Worm (Caenorhabditis elegans): ENCODE results near the gene nhr-166.

Gene nhr-166

DNA sequence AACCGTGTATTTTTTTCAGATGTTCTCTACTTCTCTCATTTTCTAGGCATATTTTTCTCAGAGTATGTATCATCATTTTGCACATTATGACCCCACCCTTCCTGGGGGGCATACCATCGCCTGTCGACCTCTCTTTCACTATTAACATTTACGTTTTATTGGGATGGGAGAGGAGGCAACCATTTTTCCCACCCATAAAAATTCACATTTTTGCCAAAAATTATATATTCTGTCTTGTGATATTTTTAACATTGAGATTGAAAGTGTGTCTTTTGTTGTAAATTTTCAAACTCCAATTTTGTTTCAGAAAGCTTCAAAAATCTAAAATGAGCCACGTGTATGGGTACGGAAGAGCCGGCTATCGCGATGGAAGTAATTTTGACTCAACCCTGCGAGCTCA is 14.7 kb downstream of the nhr-166 start, which contains the start of gene F53C3.7:
Gene F53C3.7 (plus strand): TSS at position 301 of the 400 bp plus-strand sequence.
- TF ChIP-seq ceh-43 (GFP tag; optimal IDR thresholded peaks at IDR 0.05) (no peak), bed-3 (GFP tag; optimal IDR thresholded peaks at IDR 0.05) (no peak), blmp-1 (tag; optimal IDR thresholded peaks at IDR 0.05) (no peak), elt-1 (tag; optimal IDR thresholded peaks at IDR 0.05; ENCODE audit: borderline replicate concordance, insufficient read depth) (no peak), pha-4 (tag; optimal IDR thresholded peaks at IDR 0.05) (no peak), ham-2 (GFP tag; optimal IDR thresholded peaks at IDR 0.05) (no peak), lin-32 (GFP tag; optimal IDR thresholded peaks at IDR 0.05) (no peak)

- TF ChIP-seq unc-62 (GFP tag; optimal IDR thresholded peaks at IDR 0.05), result peak; percentile 24
- TF ChIP-seq nhr-237 (tag; optimal IDR thresholded peaks at IDR 0.05), result peak; percentile 69
- no peak for TF ChIP-seq cnd-1 (tag; optimal IDR thresholded peaks at IDR 0.05)
- TF ChIP-seq ceh-39 (tag; optimal IDR thresholded peaks at IDR 0.05), result peak; percentile 37
- peak; percentile 34 for TF ChIP-seq elt-3 (tag; optimal IDR thresholded peaks at IDR 0.05)
- TF ChIP-seq flh-1 (GFP tag; optimal IDR thresholded peaks at IDR 0.05), result no peak
- peak; percentile 14 for TF ChIP-seq lsy-2 (tag; optimal IDR thresholded peaks at IDR 0.05)
- peak; percentile 72 for TF ChIP-seq hlh-1 (tag; optimal IDR thresholded peaks at IDR 0.05)
- no peak for TF ChIP-seq sem-2 (GFP tag; optimal IDR thresholded peaks at IDR 0.05)
- TF ChIP-seq ham-2 (GFP tag; optimal IDR thresholded peaks at IDR 0.05), result peak; percentile 22
- TF ChIP-seq mep-1 (tag; optimal IDR thresholded peaks at IDR 0.05), result no peak
- TF ChIP-seq lin-13 (tag; optimal IDR thresholded peaks at IDR 0.05), result no peak
- TF ChIP-seq ztf-11 (tag; optimal IDR thresholded peaks at IDR 0.05), result no peak
- TF ChIP-seq M03D4.4 (tag; optimal IDR thresholded peaks at IDR 0.05), result no peak
- no peak for TF ChIP-seq nhr-2 (tag; optimal IDR thresholded peaks at IDR 0.05)
- peak; percentile 54 for TF ChIP-seq unc-120 (tag; optimal IDR thresholded peaks at IDR 0.05; ENCODE audit: poor library complexity, severe bottlenecking)
- peak; percentile 38 for TF ChIP-seq pha-4 (tag; optimal IDR thresholded peaks at IDR 0.05)
- peak; percentile 88 for TF ChIP-seq ces-1 (GFP tag; optimal IDR thresholded peaks at IDR 0.05)
- TF ChIP-seq mls-2 (tag; optimal IDR thresholded peaks at IDR 0.05), result peak; percentile 10
Measured at ce11 chrII:3896920-3897319, 16.9 kb downstream of the nhr-166 start.

ce11 chrII:3897758-3898494 is 17.9 kb downstream of the nhr-166 start, which contains the start of gene F53C3.6:
F53C3.6 (plus strand) TSS chrII:3898142.
- TF ChIP-seq unc-62 (GFP tag; optimal IDR thresholded peaks at IDR 0.05) (peak; percentile 81), unc-120 (tag; optimal IDR thresholded peaks at IDR 0.05; ENCODE audit: poor library complexity, severe bottlenecking) (no peak), nhr-2 (tag; optimal IDR thresholded peaks at IDR 0.05) (peak; percentile 29), zip-8 (tag; optimal IDR thresholded peaks at IDR 0.05) (peak; percentile 64), nhr-237 (tag; optimal IDR thresholded peaks at IDR 0.05) (peak; percentile 23), ces-1 (GFP tag; optimal IDR thresholded peaks at IDR 0.05) (peak; percentile 94), unc-39 (tag; optimal IDR thresholded peaks at IDR 0.05) (no peak), cnd-1 (tag; optimal IDR thresholded peaks at IDR 0.05) (no peak), ceh-83 (GFP tag; optimal IDR thresholded peaks at IDR 0.05) (peak; percentile 48)

DNA sequence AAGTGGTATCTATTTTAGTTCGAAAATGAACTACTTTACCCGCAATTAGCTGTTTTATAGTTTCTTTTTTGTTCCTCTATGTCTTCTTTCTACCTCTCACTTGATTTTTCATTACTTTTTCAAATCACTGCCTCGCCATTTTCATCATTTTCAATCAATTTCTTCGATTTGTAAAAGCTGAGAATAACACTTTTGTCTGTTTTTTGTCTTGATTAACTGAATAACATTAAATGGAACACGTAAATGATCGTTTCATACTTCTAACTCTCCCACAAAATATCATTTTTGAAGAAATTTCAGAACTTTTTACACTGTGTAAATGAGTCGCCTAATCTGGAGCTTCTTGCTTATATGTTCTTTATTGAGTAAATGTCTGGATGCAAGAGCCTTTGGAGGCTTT is 21.1 kb downstream of the nhr-166 start, which contains the start of gene F53C3.4:
Gene F53C3.4 (plus strand): TSS at position 301 of the 400 bp plus-strand sequence.
- TF ChIP-seq hlh-1 (tag; optimal IDR thresholded peaks at IDR 0.05) (no peak), ceh-43 (GFP tag; optimal IDR thresholded peaks at IDR 0.05) (no peak), nhr-28 (tag; optimal IDR thresholded peaks at IDR 0.05) (no peak), ham-2 (GFP tag; optimal IDR thresholded peaks at IDR 0.05) (no peak), lin-13 (tag; optimal IDR thresholded peaks at IDR 0.05) (no peak), tbx-8 (GFP tag; optimal IDR thresholded peaks at IDR 0.05) (no peak), ceh-83 (GFP tag; optimal IDR thresholded peaks at IDR 0.05) (no peak), unc-120 (tag; optimal IDR thresholded peaks at IDR 0.05; ENCODE audit: poor library complexity, severe bottlenecking) (no peak), cnd-1 (tag; optimal IDR thresholded peaks at IDR 0.05) (no peak), nhr-237 (tag; optimal IDR thresholded peaks at IDR 0.05) (no peak), elt-1 (tag; optimal IDR thresholded peaks at IDR 0.05; ENCODE audit: borderline replicate concordance, insufficient read depth) (no peak), nhr-2 (tag; optimal IDR thresholded peaks at IDR 0.05) (no peak), mab-5 (tag; optimal IDR thresholded peaks at IDR 0.05) (no peak), snpc-4 (tag; optimal IDR thresholded peaks at IDR 0.05) (no peak), pha-4 (tag; optimal IDR thresholded peaks at IDR 0.05) (no peak), ceh-39 (tag; optimal IDR thresholded peaks at IDR 0.05) (no peak), lsy-2 (tag; optimal IDR thresholded peaks at IDR 0.05) (no peak), elt-3 (tag; optimal IDR thresholded peaks at IDR 0.05) (no peak)

Measured in whole organism, mixed stage, embryonic.